Fruit fly (Drosophila melanogaster) whole organism, embryonic: ENCODE measurements around the gene CG3984.

Experiments used
- ATbp ChIP-seq: fragments of 200-800 bp; sonication (Bioruptor generic); optimal IDR thresholded peaks from 2 replicates; lab custom pipeline; 2017; ENCODE audit warnings: missing biosample characterization, mild to moderate bottlenecking, missing genetic modification characterization, missing genetic modification reagents
- Abd-B ChIP-seq: fragments of 200-800 bp; sonication (Bioruptor generic); optimal IDR thresholded peaks from 2 replicates; lab custom pipeline; 2018; ENCODE audit warnings: missing biosample characterization, mild to moderate bottlenecking, missing genetic modification characterization, moderate library complexity
- Bdp1 ChIP-seq: fragments of 200-800 bp; sonication (Bioruptor generic); optimal IDR thresholded peaks from 3 replicates; lab custom pipeline; 2016; ENCODE audit warnings: missing biosample characterization, missing genetic modification characterization
- CG10565 ChIP-seq: fragments of 200-800 bp; sonication (Bioruptor generic); optimal IDR thresholded peaks from 3 replicates; lab custom pipeline; 2016; ENCODE audit warnings: missing biosample characterization, mild to moderate bottlenecking, missing genetic modification characterization
- CG11247 ChIP-seq: fragments of 200-800 bp; sonication (Bioruptor generic); IDR thresholded peaks from 2 replicates; pipeline ENCODE4 v1.3.6; 2022; ENCODE audit warnings: missing biosample characterization, missing genetic modification characterization
- CG12942 ChIP-seq: fragments of 200-800 bp; sonication (Bioruptor generic); optimal IDR thresholded peaks from 3 replicates; lab custom pipeline; 2016; ENCODE audit warnings: missing biosample characterization, missing genetic modification characterization
- CG14050 ChIP-seq: fragments of 200-800 bp; sonication (Bioruptor generic); IDR thresholded peaks from 3 replicates; pipeline ENCODE4 v1.3.6; 2022; ENCODE audit warnings: missing biosample characterization, missing genetic modification characterization
- CG14965 ChIP-seq: fragments of 200-800 bp; sonication (Bioruptor generic); optimal IDR thresholded peaks from 2 replicates; lab custom pipeline; 2016; ENCODE audit warnings: missing biosample characterization, missing genetic modification characterization, borderline replicate concordance
- CG15073 ChIP-seq: fragments of 200-800 bp; sonication (Bioruptor generic); optimal IDR thresholded peaks from 2 replicates; lab custom pipeline; 2016; ENCODE audit warnings: missing biosample characterization, missing genetic modification characterization
- CG15696 ChIP-seq: fragments of 200-800 bp; sonication (Bioruptor generic); optimal IDR thresholded peaks from 2 replicates; lab custom pipeline; 2019; ENCODE audit warnings: missing biosample characterization, mild to moderate bottlenecking, missing genetic modification characterization, moderate library complexity
- CG17385 ChIP-seq: fragments of 200-800 bp; sonication (Bioruptor generic); optimal IDR thresholded peaks from 3 replicates; lab custom pipeline; 2018; ENCODE audit warnings: missing biosample characterization, mild to moderate bottlenecking, missing genetic modification characterization
- CG17802 ChIP-seq: fragments of 200-800 bp; sonication (Bioruptor generic); optimal IDR thresholded peaks from 2 replicates; lab custom pipeline; 2018; ENCODE audit warnings: missing biosample characterization, mild to moderate bottlenecking, missing genetic modification characterization, moderate library complexity
- CG2199 ChIP-seq: fragments of 200-800 bp; sonication (Bioruptor generic); IDR thresholded peaks from 3 replicates; pipeline ENCODE4 v1.3.6; 2022; ENCODE audit warnings: missing biosample characterization, missing genetic modification characterization
- CG2202 ChIP-seq: fragments of 200-800 bp; sonication (Bioruptor generic); optimal IDR thresholded peaks from 2 replicates; lab custom pipeline; 2018; ENCODE audit warnings: missing biosample characterization, mild to moderate bottlenecking, missing genetic modification characterization
- CG3065 ChIP-seq: fragments of 200-800 bp; sonication (Bioruptor generic); optimal IDR thresholded peaks from 2 replicates; lab custom pipeline; 2016; ENCODE audit warnings: missing biosample characterization, missing genetic modification characterization
- CG31365 ChIP-seq: fragments of 200-800 bp; sonication (Bioruptor generic); optimal IDR thresholded peaks from 2 replicates; lab custom pipeline; 2018; ENCODE audit warnings: missing biosample characterization, mild to moderate bottlenecking, missing genetic modification characterization
- CG4707 ChIP-seq: fragments of 200-800 bp; sonication (Bioruptor generic); optimal IDR thresholded peaks from 2 replicates; lab custom pipeline; 2018; ENCODE audit warnings: missing biosample characterization, mild to moderate bottlenecking, missing genetic modification characterization, moderate library complexity
- CG6813 ChIP-seq: fragments of 200-800 bp; sonication (Bioruptor generic); optimal IDR thresholded peaks from 2 replicates; lab custom pipeline; 2017; ENCODE audit warnings: missing biosample characterization, missing genetic modification characterization, mild to moderate bottlenecking, moderate library complexity, missing genetic modification reagents
- CG7987 ChIP-seq: fragments of 200-800 bp; sonication (Bioruptor generic); optimal IDR thresholded peaks from 2 replicates; lab custom pipeline; 2018; ENCODE audit warnings: missing biosample characterization, mild to moderate bottlenecking, missing genetic modification characterization, moderate library complexity
- CG8765 ChIP-seq: fragments of 200-800 bp; sonication (Bioruptor generic); IDR thresholded peaks from 2 replicates; pipeline ENCODE4 v1.3.6; 2022; ENCODE audit warnings: missing biosample characterization, missing genetic modification characterization
- CG9437 ChIP-seq: fragments of 200-800 bp; sonication (Bioruptor generic); optimal IDR thresholded peaks from 2 replicates; lab custom pipeline; 2018; ENCODE audit warnings: missing biosample characterization, mild to moderate bottlenecking, missing genetic modification characterization
- CG9932 ChIP-seq: fragments of 200-800 bp; sonication (Bioruptor generic); IDR thresholded peaks from 2 replicates; pipeline ENCODE4 v1.3.6; 2022; ENCODE audit warnings: missing biosample characterization, missing genetic modification characterization
- CrebB ChIP-seq: fragments of 200-800 bp; sonication (Bioruptor generic); optimal IDR thresholded peaks from 3 replicates; lab custom pipeline; 2018; ENCODE audit warnings: missing biosample characterization, mild to moderate bottlenecking, missing genetic modification characterization
- Fer1 ChIP-seq: fragments of 200-800 bp; sonication (Bioruptor generic); optimal IDR thresholded peaks from 2 replicates; lab custom pipeline; 2017; ENCODE audit warnings: missing biosample characterization, mild to moderate bottlenecking, missing genetic modification characterization
- MBD-R2 ChIP-seq: fragments of 200-800 bp; sonication (Bioruptor generic); IDR thresholded peaks from 2 replicates; pipeline ENCODE4 v1.3.6; 2022; ENCODE audit warnings: missing biosample characterization, missing genetic modification characterization
- MTF-1 ChIP-seq: fragments of 200-800 bp; sonication (Bioruptor generic); optimal IDR thresholded peaks from 2 replicates; lab custom pipeline; 2018; ENCODE audit warnings: missing biosample characterization, mild to moderate bottlenecking, missing genetic modification characterization, borderline replicate concordance
- Mrtf ChIP-seq: fragments of 200-800 bp; sonication (Bioruptor generic); IDR thresholded peaks from 3 replicates; pipeline ENCODE4 v1.3.6; 2022; ENCODE audit warnings: missing biosample characterization, missing genetic modification characterization
- Side ChIP-seq: fragments of 200-800 bp; sonication (Bioruptor generic); optimal IDR thresholded peaks from 2 replicates; lab custom pipeline; 2016; ENCODE audit warnings: missing biosample characterization, missing genetic modification characterization
- Stat92E ChIP-seq, 3 experiments: fragments of >200 bp in 2 of 3; fragments of 200-800 bp in 1 of 3; sonication (Bioruptor generic) in 1 of 3; optimal IDR thresholded peaks; 2 replicates each; lab custom pipeline; 2017 to 2019; ENCODE audit warnings: missing biosample characterization in 3 of 3, missing genetic modification characterization in 3 of 3, mild to moderate bottlenecking in 1 of 3, moderate library complexity in 1 of 3
- Trl ChIP-seq, 3 experiments: fragments of >200 bp in 2 of 3; fragments of 200-800 bp in 1 of 3; sonication (Bioruptor generic) in 1 of 3; optimal IDR thresholded peaks; 2 replicates in 1 of 3; 3 replicates in 2 of 3; lab custom pipeline; 2016 to 2017; ENCODE audit warnings: missing biosample characterization in 1 of 3, missing genetic modification characterization in 1 of 3
- Xrp1 ChIP-seq: fragments of 200-800 bp; sonication (Bioruptor generic); IDR thresholded peaks from 2 replicates; pipeline ENCODE4 v1.3.6; 2022; ENCODE audit warnings: missing biosample characterization, missing genetic modification characterization
- emc ChIP-seq: fragments of 200-800 bp; sonication (Bioruptor generic); optimal IDR thresholded peaks from 2 replicates; lab custom pipeline; 2016; ENCODE audit warnings: missing biosample characterization, missing genetic modification characterization
- fd102C ChIP-seq: fragments of 200-800 bp; sonication (Bioruptor generic); optimal IDR thresholded peaks from 2 replicates; lab custom pipeline; 2018; ENCODE audit warnings: missing biosample characterization, mild to moderate bottlenecking, missing genetic modification characterization, moderate library complexity
- fd64A ChIP-seq: fragments of 200-800 bp; sonication (Bioruptor generic); optimal IDR thresholded peaks from 3 replicates; lab custom pipeline; 2018; ENCODE audit warnings: missing biosample characterization, mild to moderate bottlenecking, missing genetic modification characterization
- grn ChIP-seq: fragments of 200-800 bp; sonication (Bioruptor generic); optimal IDR thresholded peaks from 3 replicates; lab custom pipeline; 2017; ENCODE audit warnings: missing biosample characterization, missing genetic modification characterization
- gt ChIP-seq: fragments of 200-800 bp; sonication (Bioruptor generic); IDR thresholded peaks from 2 replicates; pipeline ENCODE4 v1.3.6; 2022; ENCODE audit warnings: missing biosample characterization, missing genetic modification characterization
- ham ChIP-seq: fragments of 200-800 bp; sonication (Bioruptor generic); IDR thresholded peaks from 2 replicates; pipeline ENCODE4 v1.3.6; 2022; ENCODE audit warnings: missing biosample characterization, missing genetic modification characterization
- jigr1 ChIP-seq: fragments of 200-800 bp; sonication (Bioruptor generic); IDR thresholded peaks from 3 replicates; pipeline ENCODE4 v1.3.6; 2022; ENCODE audit warnings: missing biosample characterization, missing genetic modification characterization
- kni ChIP-seq: fragments of 200-800 bp; sonication (Bioruptor generic); optimal IDR thresholded peaks from 3 replicates; lab custom pipeline; 2017; ENCODE audit warnings: mild to moderate bottlenecking, missing biosample characterization, missing genetic modification reagents, missing genetic modification characterization
- nmo ChIP-seq: fragments of 200-800 bp; sonication (Bioruptor generic); optimal IDR thresholded peaks from 2 replicates; lab custom pipeline; 2018; ENCODE audit warnings: missing biosample characterization, mild to moderate bottlenecking, missing genetic modification characterization, moderate library complexity
- pfk ChIP-seq: fragments of 200-800 bp; sonication (Bioruptor generic); optimal IDR thresholded peaks from 2 replicates; lab custom pipeline; 2018; ENCODE audit warnings: missing biosample characterization, mild to moderate bottlenecking, missing genetic modification characterization, moderate library complexity
- pum ChIP-seq: fragments of 200-800 bp; sonication (Bioruptor generic); optimal IDR thresholded peaks from 2 replicates; lab custom pipeline; 2016; ENCODE audit warnings: missing biosample characterization, missing genetic modification characterization
- sc ChIP-seq, 3 experiments: fragments of >200 bp in 2 of 3; fragments of 200-800 bp in 1 of 3; sonication (Bioruptor generic) in 1 of 3; optimal IDR thresholded peaks; 2 replicates in 2 of 3; 3 replicates in 1 of 3; lab custom pipeline; 2017; ENCODE audit warnings: mild to moderate bottlenecking in 1 of 3, missing biosample characterization in 1 of 3, missing genetic modification characterization in 1 of 3, missing genetic modification reagents in 1 of 3
- sna ChIP-seq: fragments of 200-800 bp; sonication (Bioruptor generic); IDR thresholded peaks from 2 replicates; pipeline ENCODE4 v1.3.6; 2022; ENCODE audit warnings: missing biosample characterization, missing genetic modification characterization; ENCODE audit not compliant: partially characterized antibody
- sug ChIP-seq: fragments of 200-800 bp; optimal IDR thresholded peaks from 2 replicates; lab custom pipeline; 2019; ENCODE audit warnings: missing biosample characterization, mild to moderate bottlenecking, missing genetic modification characterization, moderate library complexity
- trh ChIP-seq: fragments of 200-800 bp; sonication (Bioruptor generic); optimal IDR thresholded peaks from 2 replicates; lab custom pipeline; 2016; ENCODE audit warnings: missing biosample characterization, missing genetic modification characterization
- vvl ChIP-seq: fragments of 200-800 bp; sonication (Bioruptor generic); IDR thresholded peaks from 2 replicates; pipeline ENCODE4 v1.3.6; 2022; ENCODE audit warnings: missing biosample characterization, missing genetic modification characterization
- zen2 ChIP-seq: fragments of 200-800 bp; sonication (Bioruptor generic); IDR thresholded peaks from 3 replicates; pipeline ENCODE4 v1.3.6; 2022; ENCODE audit warnings: missing biosample characterization, missing genetic modification characterization; ENCODE audit not compliant: partially characterized antibody
- zfh2 ChIP-seq: fragments of 200-800 bp; sonication (Bioruptor generic); optimal IDR thresholded peaks from 2 replicates; lab custom pipeline; 2016; ENCODE audit warnings: missing biosample characterization, missing genetic modification characterization

Gene CG3984

dm6 chr3R:15092784-15093183, 44.2 kb upstream of the CG3984 start (continued):
- TF ChIP-seq CG14965, result no peak
- TF ChIP-seq CG8765 (GFP tag; lab: Robert Waterston, UW), result no peak
- no peak for TF ChIP-seq CG17802
- no peak for TF ChIP-seq Abd-B (GFP tag; lab: Kevin White, UChicago)
- TF ChIP-seq grn, result peak; percentile 11
- TF ChIP-seq CrebB (tag; lab: Kevin White, UChicago), result peak; percentile 53
- TF ChIP-seq jigr1 (GFP tag; lab: Robert Waterston, UW), result no peak
- TF ChIP-seq vvl, result 0 out of 2 replicates have a peak, but pooled peaks have one; percentile 30
- TF ChIP-seq CG3065, result no peak
- TF ChIP-seq Side (GFP tag; lab: Kevin White, UChicago), result no peak
- TF ChIP-seq Xrp1 (GFP tag; lab: Robert Waterston, UW), result peak; percentile 24; the same call in 1 of the 2 replicates
- TF ChIP-seq sc (optimal IDR thresholded peaks at IDR 0.05; lab: Kevin White, UChicago), result no peak
- TF ChIP-seq sc (GFP tag; optimal IDR thresholded peaks at IDR 0.05; lab: Kevin White, UChicago), result peak; percentile 8
- peak; percentile 35 for TF ChIP-seq CG2202 (tag; lab: Kevin White, UChicago)
- no peak for TF ChIP-seq trh
- TF ChIP-seq CG7987 (GFP tag; lab: Kevin White, UChicago), result peak; percentile 49
- TF ChIP-seq CG2199 (GFP tag; lab: Robert Waterston, UW), result no peak
- TF ChIP-seq Bdp1 (GFP tag; lab: Kevin White, UChicago), result peak; percentile 13
- no peak for TF ChIP-seq MBD-R2 (GFP tag; lab: Robert Waterston, UW)
- TF ChIP-seq Stat92E (GFP tag; optimal IDR thresholded peaks at IDR 0.05; lab: Kevin White, UChicago), result no peak
- no peak for TF ChIP-seq CG9437 (GFP tag; lab: Kevin White, UChicago)
- TF ChIP-seq sna (GFP tag; lab: Robert Waterston, UW), result no peak
- TF ChIP-seq nmo (GFP tag; lab: Kevin White, UChicago), result no peak
- no peak for TF ChIP-seq gt
- TF ChIP-seq zen2, result no peak
- TF ChIP-seq CG11247, result no peak
- no peak for TF ChIP-seq ham
- TF ChIP-seq sug (tag; lab: Kevin White, UChicago), result peak; percentile 94
- TF ChIP-seq Trl (optimal IDR thresholded peaks at IDR 0.05; lab: Kevin White, UChicago), result peak in 1 of 2 experiments; percentile 8
- peak; percentile 2 for TF ChIP-seq Trl (GFP tag; optimal IDR thresholded peaks at IDR 0.05; lab: Kevin White, UChicago)
- peak; percentile 73 for TF ChIP-seq MTF-1
- no peak for TF ChIP-seq Mrtf (GFP tag; lab: Robert Waterston, UW)
- no peak for TF ChIP-seq CG15073 (GFP tag; lab: Kevin White, UChicago)
- TF ChIP-seq CG15696, result peak; percentile 33
- TF ChIP-seq pfk (GFP tag; lab: Kevin White, UChicago), result no peak
- TF ChIP-seq fd64A (GFP tag; lab: Kevin White, UChicago), result peak; percentile 37
- peak; percentile 59 for TF ChIP-seq ATbp (GFP tag; lab: Kevin White, UChicago)
- TF ChIP-seq CG6813, result peak; percentile 67
- no peak for TF ChIP-seq CG10565 (GFP tag; lab: Kevin White, UChicago)
- no peak for TF ChIP-seq CG12942 (GFP tag; lab: Kevin White, UChicago)
- TF ChIP-seq CG14050 (GFP tag; lab: Robert Waterston, UW), result no peak
- TF ChIP-seq CG31365 (tag; lab: Kevin White, UChicago), result no peak
- TF ChIP-seq kni (GFP tag; lab: Kevin White, UChicago), result no peak
- TF ChIP-seq zfh2 (GFP tag; lab: Kevin White, UChicago), result no peak
- TF ChIP-seq CG9932, result no peak
- TF ChIP-seq emc (GFP tag; lab: Kevin White, UChicago), result no peak
- no peak for TF ChIP-seq fd102C (GFP tag; lab: Kevin White, UChicago)
- no peak for TF ChIP-seq pum
- TF ChIP-seq CG17385, result no peak
- peak; percentile 6 for TF ChIP-seq CG4707 (GFP tag; lab: Kevin White, UChicago)
- TF ChIP-seq Fer1, result peak; percentile 45
